Fruit fly (Drosophila melanogaster) whole organism, embryonic: ENCODE results near the gene NdufV3.

Experiments
- CG10209 ChIP-seq: fragments of 200-800 bp; sonication (Bioruptor generic); optimal IDR thresholded peaks from 3 replicates; lab custom pipeline; 2017; ENCODE audit warnings: missing biosample characterization, mild to moderate bottlenecking, missing genetic modification characterization, missing genetic modification reagents
- CG10431 ChIP-seq: fragments of 200-800 bp; sonication (Bioruptor generic); optimal IDR thresholded peaks from 3 replicates; lab custom pipeline; 2018; ENCODE audit warnings: missing biosample characterization, mild to moderate bottlenecking, missing genetic modification characterization
- CG10959 ChIP-seq: fragments of 200-800 bp; sonication (Bioruptor generic); IDR thresholded peaks from 2 replicates; pipeline ENCODE4 v1.3.6; 2022; ENCODE audit warnings: missing biosample characterization, missing genetic modification characterization
- CG12071 ChIP-seq: fragments of 200-800 bp; sonication (Bioruptor generic); optimal IDR thresholded peaks from 3 replicates; lab custom pipeline; 2018; ENCODE audit warnings: missing biosample characterization, mild to moderate bottlenecking, missing genetic modification characterization
- CG14860 ChIP-seq: fragments of 200-800 bp; sonication (Bioruptor generic); IDR thresholded peaks from 3 replicates; pipeline ENCODE4 v1.3.6; 2022; ENCODE audit warnings: missing biosample characterization, missing genetic modification characterization; ENCODE audit not compliant: partially characterized antibody
- CG15601 ChIP-seq: fragments of 200-800 bp; sonication (Bioruptor generic); optimal IDR thresholded peaks from 3 replicates; lab custom pipeline; 2019; ENCODE audit warnings: missing biosample characterization, mild to moderate bottlenecking, missing genetic modification characterization, moderate library complexity
- CG1603 ChIP-seq: fragments of 200-800 bp; sonication (Bioruptor generic); optimal IDR thresholded peaks from 2 replicates; lab custom pipeline; 2019; ENCODE audit warnings: missing biosample characterization, mild to moderate bottlenecking, missing genetic modification characterization, moderate library complexity
- CG1647 ChIP-seq: fragments of 200-800 bp; sonication (Bioruptor generic); optimal IDR thresholded peaks from 3 replicates; lab custom pipeline; 2016; ENCODE audit warnings: missing biosample characterization, missing genetic modification characterization
- CG16813 ChIP-seq: fragments of 200-800 bp; sonication (Bioruptor generic); IDR thresholded peaks from 3 replicates; pipeline ENCODE4 v1.3.6; 2022; ENCODE audit warnings: missing biosample characterization, missing genetic modification characterization; ENCODE audit not compliant: partially characterized antibody
- CG17186 ChIP-seq: fragments of 200-800 bp; sonication (Bioruptor generic); optimal IDR thresholded peaks from 3 replicates; lab custom pipeline; 2017; ENCODE audit warnings: missing biosample characterization, missing genetic modification reagents, missing genetic modification characterization
- CG18476 ChIP-seq: fragments of 200-800 bp; sonication (Bioruptor generic); optimal IDR thresholded peaks from 2 replicates; lab custom pipeline; 2016; ENCODE audit warnings: missing biosample characterization, mild to moderate bottlenecking, missing genetic modification characterization
- CG2129 ChIP-seq: fragments of 200-800 bp; sonication (Bioruptor generic); IDR thresholded peaks from 2 replicates; pipeline ENCODE4 v1.3.6; 2022; ENCODE audit warnings: missing biosample characterization, missing genetic modification characterization; ENCODE audit not compliant: partially characterized antibody
- CG2875 ChIP-seq: fragments of 200-800 bp; sonication (Bioruptor generic); optimal IDR thresholded peaks from 2 replicates; lab custom pipeline; 2017; ENCODE audit warnings: missing biosample characterization, mild to moderate bottlenecking, missing genetic modification characterization, missing genetic modification reagents
- CG31388 ChIP-seq: fragments of 200-800 bp; sonication (Bioruptor generic); optimal IDR thresholded peaks from 2 replicates; lab custom pipeline; 2016; ENCODE audit warnings: missing biosample characterization, missing genetic modification characterization
- CG34224 ChIP-seq: fragments of 200-800 bp; sonication (Bioruptor generic); IDR thresholded peaks from 3 replicates; pipeline ENCODE4 v1.3.6; 2022; ENCODE audit warnings: missing biosample characterization, missing genetic modification characterization; ENCODE audit not compliant: partially characterized antibody
- CG4360 ChIP-seq: fragments of 200-800 bp; sonication (Bioruptor generic); IDR thresholded peaks from 2 replicates; pipeline ENCODE4 v1.3.6; 2022; ENCODE audit warnings: missing biosample characterization, missing genetic modification characterization
- CG4404 ChIP-seq: fragments of 200-800 bp; sonication (Bioruptor generic); IDR thresholded peaks from 2 replicates; pipeline ENCODE4 v1.3.6; 2022; ENCODE audit warnings: missing biosample characterization, missing genetic modification characterization
- CG6654 ChIP-seq: fragments of 200-800 bp; sonication (Bioruptor generic); optimal IDR thresholded peaks from 2 replicates; lab custom pipeline; 2017; ENCODE audit warnings: missing biosample characterization, mild to moderate bottlenecking, missing genetic modification characterization
- CG6683 ChIP-seq: fragments of 200-800 bp; sonication (Bioruptor generic); optimal IDR thresholded peaks from 2 replicates; lab custom pipeline; 2017; ENCODE audit warnings: missing biosample characterization, mild to moderate bottlenecking, missing genetic modification characterization, missing genetic modification reagents
- CG7357 ChIP-seq: fragments of 200-800 bp; sonication (Bioruptor generic); IDR thresholded peaks from 3 replicates; pipeline ENCODE4 v1.3.6; 2022; ENCODE audit warnings: missing biosample characterization, missing genetic modification characterization
- CG7987 ChIP-seq: fragments of 200-800 bp; sonication (Bioruptor generic); optimal IDR thresholded peaks from 2 replicates; lab custom pipeline; 2018; ENCODE audit warnings: missing biosample characterization, mild to moderate bottlenecking, missing genetic modification characterization, moderate library complexity
- CG8290 ChIP-seq, 3 experiments: fragments of 200-800 bp; sonication (Bioruptor generic); optimal IDR thresholded peaks; 2 replicates each; lab custom pipeline; 2016 to 2019; ENCODE audit warnings: missing biosample characterization in 3 of 3, missing genetic modification characterization in 3 of 3, mild to moderate bottlenecking in 2 of 3, moderate library complexity in 1 of 3
- CG9876 ChIP-seq: fragments of 200-800 bp; sonication (Bioruptor generic); optimal IDR thresholded peaks from 2 replicates; lab custom pipeline; 2016; ENCODE audit warnings: missing biosample characterization, missing genetic modification characterization
- Dip3 ChIP-seq: fragments of 200-800 bp; sonication (Bioruptor generic); optimal IDR thresholded peaks from 3 replicates; lab custom pipeline; 2016; ENCODE audit warnings: missing biosample characterization, missing genetic modification characterization
- H2.0 ChIP-seq: fragments of 200-800 bp; sonication (Bioruptor generic); IDR thresholded peaks from 2 replicates; pipeline ENCODE4 v1.3.6; 2022; ENCODE audit warnings: missing biosample characterization, missing genetic modification characterization
- Hey ChIP-seq: fragments of 200-800 bp; sonication (Bioruptor generic); optimal IDR thresholded peaks from 3 replicates; lab custom pipeline; 2018; ENCODE audit warnings: missing biosample characterization, mild to moderate bottlenecking, missing genetic modification characterization
- Hr3 ChIP-seq: fragments of 200-800 bp; sonication (Bioruptor generic); optimal IDR thresholded peaks from 3 replicates; lab custom pipeline; 2016; ENCODE audit warnings: missing biosample characterization, missing genetic modification characterization
- Hr51 ChIP-seq, 2 experiments: fragments of 200-800 bp; sonication (Bioruptor generic); optimal IDR thresholded peaks; 2 replicates in 1 of 2; 3 replicates in 1 of 2; lab custom pipeline; 2016 to 2018; ENCODE audit warnings: missing biosample characterization in 2 of 2, missing genetic modification characterization in 2 of 2, mild to moderate bottlenecking in 1 of 2, moderate library complexity in 1 of 2
- NFAT ChIP-seq: fragments of 200-800 bp; sonication (Bioruptor generic); IDR thresholded peaks from 2 replicates; pipeline ENCODE4 v1.3.6; 2022; ENCODE audit warnings: missing biosample characterization, missing genetic modification characterization
- Nf-YA ChIP-seq: fragments of 200-800 bp; sonication (Bioruptor generic); IDR thresholded peaks from 2 replicates; pipeline ENCODE4 v1.3.6; 2022; ENCODE audit warnings: missing biosample characterization, missing genetic modification characterization
- Sox102F ChIP-seq: fragments of 200-800 bp; sonication (Bioruptor generic); optimal IDR thresholded peaks from 2 replicates; lab custom pipeline; 2018; ENCODE audit warnings: missing biosample characterization, mild to moderate bottlenecking, missing genetic modification characterization, moderate library complexity
- Usf ChIP-seq: fragments of 200-800 bp; sonication (Bioruptor generic); optimal IDR thresholded peaks from 2 replicates; lab custom pipeline; 2017; ENCODE audit warnings: missing genotype, missing biosample characterization, missing genetic modification characterization
- ab ChIP-seq: fragments of 200-800 bp; sonication (Bioruptor generic); optimal IDR thresholded peaks from 2 replicates; lab custom pipeline; 2016; ENCODE audit warnings: missing biosample characterization, missing genetic modification characterization
- chif ChIP-seq, 2 experiments: fragments of 200-800 bp; sonication (Bioruptor generic); optimal IDR thresholded peaks; 3 replicates each; lab custom pipeline; 2016; ENCODE audit warnings: missing biosample characterization in 2 of 2, missing genetic modification characterization in 2 of 2
- corto ChIP-seq: fragments of 200-800 bp; sonication (Bioruptor generic); optimal IDR thresholded peaks from 2 replicates; lab custom pipeline; 2016; ENCODE audit warnings: missing biosample characterization, mild to moderate bottlenecking, missing genetic modification characterization, moderate library complexity
- dan ChIP-seq: fragments of 200-800 bp; sonication (Bioruptor generic); IDR thresholded peaks from 2 replicates; pipeline ENCODE4 v1.3.6; 2022; ENCODE audit warnings: missing biosample characterization, missing genetic modification characterization
- dpn ChIP-seq, 2 experiments: fragments of 200-800 bp; sonication (Bioruptor generic); optimal IDR thresholded peaks; 3 replicates each; lab custom pipeline; 2016; ENCODE audit warnings: missing biosample characterization in 2 of 2, missing genetic modification characterization in 2 of 2
- emc ChIP-seq: fragments of 200-800 bp; sonication (Bioruptor generic); optimal IDR thresholded peaks from 2 replicates; lab custom pipeline; 2016; ENCODE audit warnings: missing biosample characterization, missing genetic modification characterization
- ems ChIP-seq: fragments of 200-800 bp; sonication (Bioruptor generic); optimal IDR thresholded peaks from 3 replicates; lab custom pipeline; 2016; ENCODE audit warnings: missing biosample characterization, missing genetic modification characterization
- exex ChIP-seq: fragments of 200-800 bp; sonication (Bioruptor generic); optimal IDR thresholded peaks from 4 replicates; lab custom pipeline; 2018; ENCODE audit warnings: missing biosample characterization, mild to moderate bottlenecking, missing genetic modification characterization, moderate library complexity
- gcm2 ChIP-seq: fragments of 200-800 bp; sonication (Bioruptor generic); optimal IDR thresholded peaks from 2 replicates; lab custom pipeline; 2016; ENCODE audit warnings: missing biosample characterization, missing genetic modification characterization
- ken ChIP-seq: fragments of 200-800 bp; sonication (Bioruptor generic); IDR thresholded peaks from 3 replicates; pipeline ENCODE4 v1.3.6; 2022; ENCODE audit warnings: missing biosample characterization, missing genetic modification characterization
- lilli ChIP-seq: fragments of 200-800 bp; sonication (Bioruptor generic); optimal IDR thresholded peaks from 3 replicates; lab custom pipeline; 2016; ENCODE audit warnings: missing biosample characterization, missing genetic modification characterization
- luna ChIP-seq: fragments of 200-800 bp; sonication (Bioruptor generic); optimal IDR thresholded peaks from 2 replicates; lab custom pipeline; 2016; ENCODE audit warnings: missing biosample characterization, missing genetic modification characterization
- nerfin-1 ChIP-seq: fragments of 200-800 bp; sonication (Bioruptor generic); optimal IDR thresholded peaks from 3 replicates; lab custom pipeline; 2019; ENCODE audit warnings: missing biosample characterization, mild to moderate bottlenecking, missing genetic modification characterization, moderate library complexity
- prd ChIP-seq, 3 experiments: fragments of >200 bp in 2 of 3; fragments of 200-800 bp in 1 of 3; sonication (Bioruptor generic) in 1 of 3; optimal IDR thresholded peaks in 2 of 3; IDR thresholded peaks in 1 of 3; 2 replicates in 2 of 3; 3 replicates in 1 of 3; pipeline versions ENCODE4 v1.3.6 to Lab custom; 2017 to 2022; ENCODE audit warnings: missing biosample characterization in 1 of 3, missing genetic modification characterization in 1 of 3
- ranshi ChIP-seq: fragments of 200-800 bp; sonication (Bioruptor generic); IDR thresholded peaks from 2 replicates; pipeline ENCODE4 v1.3.6; 2022; ENCODE audit warnings: missing biosample characterization, missing genetic modification characterization
- tin ChIP-seq: fragments of 200-800 bp; sonication (Bioruptor generic); optimal IDR thresholded peaks from 3 replicates; lab custom pipeline; 2016; ENCODE audit warnings: missing biosample characterization, missing genetic modification characterization
- vvl ChIP-seq: fragments of 200-800 bp; sonication (Bioruptor generic); IDR thresholded peaks from 2 replicates; pipeline ENCODE4 v1.3.6; 2022; ENCODE audit warnings: missing biosample characterization, missing genetic modification characterization
- wek ChIP-seq: fragments of 200-800 bp; sonication (Bioruptor generic); optimal IDR thresholded peaks from 3 replicates; lab custom pipeline; 2018; ENCODE audit warnings: missing biosample characterization, mild to moderate bottlenecking, missing genetic modification characterization, moderate library complexity

Gene NdufV3

dm6 chrX:11379139-11379538, 29.3 kb downstream of the NdufV3 start (continued):
- TF ChIP-seq CG31388 (GFP tag; lab: Kevin White, UChicago), result no peak
- no peak for TF ChIP-seq Nf-YA (GFP tag; lab: Robert Waterston, UW)
- TF ChIP-seq CG6654 (GFP tag; lab: Kevin White, UChicago), result no peak
- no peak for TF ChIP-seq corto (GFP tag; lab: Kevin White, UChicago)
- TF ChIP-seq Hr51 (GFP tag; optimal IDR thresholded peaks at IDR 0.05; lab: Kevin White, UChicago), result peak in 1 of 2 experiments; percentile 58
- TF ChIP-seq nerfin-1 (tag; lab: Kevin White, UChicago), result no peak
- no peak for TF ChIP-seq luna (GFP tag; lab: Kevin White, UChicago)
- TF ChIP-seq gcm2 (GFP tag; lab: Kevin White, UChicago), result no peak
- no peak for TF ChIP-seq tin (GFP tag; lab: Kevin White, UChicago)
- no peak for TF ChIP-seq CG14860 (GFP tag; lab: Robert Waterston, UW)
- TF ChIP-seq Hey (tag; lab: Kevin White, UChicago), result no peak
- no peak for TF ChIP-seq CG9876 (GFP tag; lab: Kevin White, UChicago)
- TF ChIP-seq vvl (GFP tag; lab: Robert Waterston, UW), result peak; percentile 65
- no peak for TF ChIP-seq CG4404 (GFP tag; lab: Robert Waterston, UW)
- TF ChIP-seq CG10959 (GFP tag; lab: Robert Waterston, UW), result no peak
- no peak for TF ChIP-seq CG34224
- no peak for TF ChIP-seq ken (GFP tag; lab: Robert Waterston, UW)
- TF ChIP-seq emc (GFP tag; lab: Kevin White, UChicago), result no peak
- TF ChIP-seq ranshi (GFP tag; lab: Robert Waterston, UW), result peak; percentile 54; the same call in 1 of the 2 replicates
- peak in 1 of 2 experiments; percentile 4 for TF ChIP-seq dpn (GFP tag; optimal IDR thresholded peaks at IDR 0.05; lab: Kevin White, UChicago)
- no peak for TF ChIP-seq CG4360 (GFP tag; lab: Robert Waterston, UW)
- no peak for TF ChIP-seq CG7357 (GFP tag; lab: Robert Waterston, UW)
- TF ChIP-seq prd (optimal IDR thresholded peaks at IDR 0.05; lab: Kevin White, UChicago), result no peak
- peak; percentile 55 for TF ChIP-seq prd (GFP tag; IDR thresholded peaks at IDR 0.05; lab: Robert Waterston, UW)
- TF ChIP-seq CG12071 (GFP tag; lab: Kevin White, UChicago), result peak; percentile 39
- TF ChIP-seq Sox102F, result peak; percentile 44
- no peak for TF ChIP-seq ab (GFP tag; lab: Kevin White, UChicago)
- no peak for TF ChIP-seq CG7987
- no peak for TF ChIP-seq dan (GFP tag; lab: Robert Waterston, UW)
- TF ChIP-seq H2.0 (GFP tag; lab: Robert Waterston, UW), result peak; percentile 54
- TF ChIP-seq exex (tag; lab: Kevin White, UChicago), result no peak
- no peak for TF ChIP-seq CG8290 (GFP tag; optimal IDR thresholded peaks at IDR 0.05; lab: Kevin White, UChicago)
- peak in 1 of 2 experiments; percentile 76 for TF ChIP-seq CG8290 (tag; optimal IDR thresholded peaks at IDR 0.05; lab: Kevin White, UChicago)
- peak; percentile 42; the same call in 1 of the 2 replicates for TF ChIP-seq NFAT
- no peak for TF ChIP-seq Dip3
- TF ChIP-seq chif (GFP tag; optimal IDR thresholded peaks at IDR 0.05; lab: Kevin White, UChicago), result no peak
- no peak for TF ChIP-seq CG2129 (GFP tag; lab: Robert Waterston, UW)
- TF ChIP-seq Usf (GFP tag; lab: Kevin White, UChicago), result no peak
- TF ChIP-seq CG15601 (tag; lab: Kevin White, UChicago), result no peak
- no peak for TF ChIP-seq CG10431 (GFP tag; lab: Kevin White, UChicago)
- no peak for TF ChIP-seq CG17186 (GFP tag; lab: Kevin White, UChicago)
- TF ChIP-seq Hr3 (GFP tag; lab: Kevin White, UChicago), result no peak
- TF ChIP-seq lilli (GFP tag; lab: Kevin White, UChicago), result peak; percentile 36
- TF ChIP-seq CG1647, result no peak
- no peak for TF ChIP-seq CG16813 (GFP tag; lab: Robert Waterston, UW)
- peak; percentile 3 for TF ChIP-seq CG2875 (GFP tag; lab: Kevin White, UChicago)
- no peak for TF ChIP-seq ems (GFP tag; lab: Kevin White, UChicago)
- no peak for TF ChIP-seq CG10209 (GFP tag; lab: Kevin White, UChicago)
- TF ChIP-seq CG6683 (GFP tag; lab: Kevin White, UChicago), result no peak
- no peak for TF ChIP-seq wek (GFP tag; lab: Kevin White, UChicago)
- TF ChIP-seq CG1603 (tag; lab: Kevin White, UChicago), result peak; percentile 61
- no peak for TF ChIP-seq CG18476 (GFP tag; lab: Kevin White, UChicago)
